Worm (Caenorhabditis elegans) whole organism, early embryonic: ENCODE results near the gene F56D5.9.

Experiments used
- aly-1 ChIP-seq: sonication (generic microtip); optimal IDR thresholded peaks from 2 replicates; lab custom pipeline; 2016; ENCODE audit warnings: missing genetic modification characterization, missing compliant biosample characterization
- ama-1 ChIP-seq: fragments of 150-350 bp; optimal IDR thresholded peaks from 2 replicates; lab custom pipeline; 2014
- ceh-13 ChIP-seq: fragments of 200-800 bp; sonication (Bioruptor generic); optimal IDR thresholded peaks from 2 replicates; lab custom pipeline; 2018; ENCODE audit warnings: mild to moderate bottlenecking, missing genetic modification characterization, missing compliant biosample characterization
- hmbx-1 ChIP-seq: sonication (generic microtip); optimal IDR thresholded peaks from 2 replicates; lab custom pipeline; 2016; ENCODE audit warnings: mild to moderate bottlenecking, missing genetic modification characterization, missing compliant biosample characterization
- hmg-4 ChIP-seq: fragments of 200-800 bp; sonication (Bioruptor generic); optimal IDR thresholded peaks from 2 replicates; lab custom pipeline; 2018; ENCODE audit warnings: mild to moderate bottlenecking, missing genetic modification characterization, missing compliant biosample characterization
- sea-1 ChIP-seq: fragments of 200-800 bp; sonication (Bioruptor generic); conservative IDR thresholded peaks from 2 replicates; pipeline ENCODE4 v1.3.6; 2022; ENCODE audit warnings: missing genetic modification characterization, missing compliant biosample characterization

ce11 chrIV:9398512-9398911, 23.8 kb downstream of the F56D5.9 start, which contains the start of gene F56D5.2:
- TF ChIP-seq aly-1 (tag; lab: Kevin White, UChicago) (no peak), hmbx-1 (tag; lab: Kevin White, UChicago) (no peak), ama-1 (lab: Kevin White, UChicago) (no peak), ceh-13 (GFP tag; lab: Kevin White, UChicago) (no peak), sea-1 (GFP tag; lab: Robert Waterston, UW) (no peak), hmg-4 (no peak)
